Worm (Caenorhabditis elegans) whole organism, midembryonic: ENCODE data around the gene srz-1.

Experiments
- T22C8.4 ChIP-seq: fragments of 200-800 bp; sonication (Bioruptor generic); IDR thresholded peaks from 2 replicates; pipeline ENCODE4 v1.3.6; 2022; ENCODE audit warnings: missing genetic modification characterization, missing compliant biosample characterization
- cog-1 ChIP-seq: sonication (generic microtip); optimal IDR thresholded peaks from 2 replicates; lab custom pipeline; 2016; ENCODE audit warnings: missing genetic modification characterization, missing compliant biosample characterization
- flt-1 ChIP-seq: fragments of 200-800 bp; sonication (Bioruptor generic); IDR thresholded peaks from 2 replicates; pipeline ENCODE4 v1.3.6; 2022; ENCODE audit warnings: missing genetic modification characterization, missing compliant biosample characterization
- klf-2 ChIP-seq: fragments of 200-800 bp; sonication (Bioruptor generic); conservative IDR thresholded peaks from 2 replicates; pipeline ENCODE4 v1.3.6; 2022; ENCODE audit warnings: missing genetic modification reagents, missing genetic modification characterization, missing compliant biosample characterization
- med-1 ChIP-seq: sonication (generic microtip); optimal IDR thresholded peaks from 2 replicates; lab custom pipeline; 2017; ENCODE audit warnings: missing genetic modification characterization, mild to moderate bottlenecking, missing compliant biosample characterization, antibody characterized with exemption, missing genetic modification reagents; ENCODE audit not compliant: insufficient read depth
- ref-1 ChIP-seq: fragments of 200-800 bp; sonication (Bioruptor generic); conservative IDR thresholded peaks from 2 replicates; pipeline ENCODE4 v1.3.6; 2022; ENCODE audit warnings: missing genetic modification reagents, missing genetic modification characterization, missing compliant biosample characterization
- tab-1 ChIP-seq: fragments of 200-800 bp; sonication (Bioruptor generic); IDR thresholded peaks from 2 replicates; pipeline ENCODE4 v1.3.6; 2022; ENCODE audit warnings: missing genetic modification characterization, missing compliant biosample characterization
- ztf-23 ChIP-seq: fragments of 200-800 bp; sonication (Bioruptor generic); IDR thresholded peaks from 2 replicates; pipeline ENCODE4 v1.3.6; 2022; ENCODE audit warnings: missing genetic modification reagents, missing genetic modification characterization, missing compliant biosample characterization
- ztf-29 ChIP-seq: fragments of 200-800 bp; sonication (Bioruptor generic); IDR thresholded peaks from 2 replicates; pipeline ENCODE4 v1.3.6; 2022; ENCODE audit warnings: missing genetic modification reagents, missing genetic modification characterization, missing compliant biosample characterization

DNA sequence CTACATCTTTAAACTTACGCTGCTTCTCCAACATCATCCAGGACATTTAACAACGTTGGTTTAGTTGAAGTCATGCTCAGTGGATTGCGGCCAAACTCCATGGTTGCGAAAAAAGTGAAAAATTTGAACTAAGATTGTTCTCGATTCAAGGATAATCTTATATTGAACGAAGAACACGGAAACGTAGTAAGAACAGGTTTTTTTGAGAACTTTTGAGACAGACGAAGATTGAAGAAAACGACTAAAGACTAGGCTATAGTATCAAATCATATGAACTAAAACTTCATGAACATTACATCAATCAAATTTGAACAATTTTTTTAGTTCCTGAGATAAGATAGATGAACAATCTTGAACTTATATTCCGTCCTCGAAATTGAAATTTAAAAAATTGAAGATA lies 28.6 kb upstream of the srz-1 start, which contains the start of gene W06G6.10:
- TF ChIP-seq tab-1 (GFP tag; lab: Robert Waterston, UW) (no peak), flt-1 (GFP tag; lab: Robert Waterston, UW) (no peak), klf-2 (GFP tag; lab: Robert Waterston, UW) (no peak), med-1 (GFP tag; lab: Kevin White, UChicago) (no peak), cog-1 (no peak), ztf-29 (GFP tag; lab: Robert Waterston, UW) (no peak), ztf-23 (GFP tag; lab: Robert Waterston, UW) (no peak), T22C8.4 (GFP tag; lab: Robert Waterston, UW) (no peak), ref-1 (GFP tag; lab: Robert Waterston, UW) (no peak)
